Worm (Caenorhabditis elegans) whole organism, L1 larva: ENCODE results near the gene T05A7.11.

ENCODE experiments used
- F16B12.6 ChIP-seq: fragments of 150-350 bp; optimal IDR thresholded peaks from 2 replicates; lab custom pipeline; 2014; ENCODE audit warnings: missing biosample characterization, missing genetic modification characterization
- alr-1 ChIP-seq: fragments of 200-800 bp; sonication (Bioruptor generic); optimal IDR thresholded peaks from 2 replicates; lab custom pipeline; 2018; ENCODE audit warnings: borderline replicate concordance, mild to moderate bottlenecking, missing genetic modification characterization, missing compliant biosample characterization
- aly-2 ChIP-seq: fragments of 150-350 bp; optimal IDR thresholded peaks from 2 replicates; lab custom pipeline; 2014; ENCODE audit warnings: missing biosample characterization, missing genetic modification characterization
- ama-1 ChIP-seq: fragments of 150-350 bp; optimal IDR thresholded peaks from 2 replicates; lab custom pipeline; 2014
- ceh-8 ChIP-seq: fragments of 200-800 bp; sonication (Bioruptor generic); optimal IDR thresholded peaks from 2 replicates; lab custom pipeline; 2018; ENCODE audit warnings: mild to moderate bottlenecking, missing genetic modification characterization, moderate library complexity, missing compliant biosample characterization
- ceh-82 ChIP-seq, 3 experiments: fragments of 150-350 bp in 1 of 3; sonication (generic microtip) in 2 of 3; optimal IDR thresholded peaks; 2 replicates each; lab custom pipeline; 2014 to 2017; ENCODE audit warnings: missing biosample characterization in 3 of 3, missing genetic modification characterization in 3 of 3
- ceh-88 ChIP-seq: fragments of 200-800 bp; sonication (Bioruptor generic); IDR thresholded peaks from 2 replicates; pipeline ENCODE4 v1.3.6; 2022; ENCODE audit warnings: missing genetic modification characterization, missing compliant biosample characterization
- efl-1 ChIP-seq, 4 experiments: fragments of 150-350 bp; optimal IDR thresholded peaks in 3 of 4; peaks in 1 of 4; 1 replicate in 1 of 4; 2 replicates in 3 of 4; lab custom pipeline; 2014; ENCODE audit warnings: missing biosample characterization in 2 of 4, missing genetic modification characterization in 2 of 4, missing genetic modification reagents in 2 of 4
- fkh-10 ChIP-seq: sonication (generic microtip); optimal IDR thresholded peaks from 2 replicates; lab custom pipeline; 2017; ENCODE audit warnings: missing biosample characterization, missing genetic modification reagents, missing genetic modification characterization
- fkh-8 ChIP-seq: sonication (generic microtip); optimal IDR thresholded peaks from 2 replicates; lab custom pipeline; 2016; ENCODE audit warnings: mild to moderate bottlenecking, missing genetic modification characterization, missing compliant biosample characterization
- fos-1 ChIP-seq: fragments of 150-350 bp; optimal IDR thresholded peaks from 2 replicates; lab custom pipeline; 2014; ENCODE audit warnings: missing biosample characterization, missing genetic modification characterization
- hlh-4 ChIP-seq: sonication (generic microtip); optimal IDR thresholded peaks from 2 replicates; lab custom pipeline; 2016; ENCODE audit warnings: mild to moderate bottlenecking, missing genetic modification characterization, missing compliant biosample characterization
- hpl-2 ChIP-seq: fragments of 150-350 bp; optimal IDR thresholded peaks from 2 replicates; lab custom pipeline; 2014; ENCODE audit warnings: missing biosample characterization, missing genetic modification reagents, missing genetic modification characterization
- irx-1 ChIP-seq: sonication (generic microtip); optimal IDR thresholded peaks from 2 replicates; lab custom pipeline; 2016; ENCODE audit warnings: missing genetic modification characterization, missing compliant biosample characterization
- lin-14 ChIP-seq: fragments of 200-800 bp; sonication (Bioruptor generic); optimal IDR thresholded peaks from 2 replicates; lab custom pipeline; 2018; ENCODE audit warnings: mild to moderate bottlenecking, missing genetic modification characterization, moderate library complexity, missing compliant biosample characterization
- lsy-2 ChIP-seq, 2 experiments: fragments of 150-350 bp; optimal IDR thresholded peaks; 2 replicates each; lab custom pipeline; 2014; ENCODE audit warnings: missing biosample characterization in 2 of 2, missing genetic modification characterization in 2 of 2
- mdl-1 ChIP-seq, 2 experiments: fragments of 150-350 bp; optimal IDR thresholded peaks; 2 replicates each; lab custom pipeline; 2014 to 2017; ENCODE audit warnings: missing biosample characterization in 2 of 2, missing genetic modification characterization in 2 of 2, inconsistent platforms in 1 of 2
- mep-1 ChIP-seq: fragments of 150-350 bp; optimal IDR thresholded peaks from 2 replicates; lab custom pipeline; 2014; ENCODE audit warnings: missing biosample characterization, missing genetic modification characterization
- nhr-20 ChIP-seq: sonication (generic microtip); optimal IDR thresholded peaks from 2 replicates; lab custom pipeline; 2016; ENCODE audit warnings: mild to moderate bottlenecking, missing genetic modification characterization, missing compliant biosample characterization
- nhr-237 ChIP-seq: fragments of 150-350 bp; optimal IDR thresholded peaks from 2 replicates; lab custom pipeline; 2014; ENCODE audit warnings: missing biosample characterization, missing genetic modification characterization
- nhr-28 ChIP-seq: fragments of 150-350 bp; optimal IDR thresholded peaks from 2 replicates; lab custom pipeline; 2014; ENCODE audit warnings: missing biosample characterization, missing genetic modification characterization
- nhr-71 ChIP-seq: sonication (generic microtip); optimal IDR thresholded peaks from 2 replicates; lab custom pipeline; 2016; ENCODE audit warnings: mild to moderate bottlenecking, missing genetic modification characterization, moderate library complexity, missing compliant biosample characterization
- nhr-76 ChIP-seq: sonication (generic microtip); optimal IDR thresholded peaks from 2 replicates; lab custom pipeline; 2017; ENCODE audit warnings: missing biosample characterization, missing genetic modification characterization
- pqm-1 ChIP-seq: sonication (generic microtip); optimal IDR thresholded peaks from 3 replicates; lab custom pipeline; 2017; ENCODE audit warnings: missing biosample characterization, missing genetic modification characterization
- snpc-4 ChIP-seq: fragments of 150-350 bp; optimal IDR thresholded peaks from 2 replicates; lab custom pipeline; 2014; ENCODE audit warnings: missing biosample characterization, missing genetic modification characterization
- sptf-1 ChIP-seq: fragments of 150-350 bp; optimal IDR thresholded peaks from 2 replicates; lab custom pipeline; 2014; ENCODE audit warnings: missing biosample characterization, missing genetic modification characterization
- tbx-2 ChIP-seq: sonication (generic microtip); optimal IDR thresholded peaks from 2 replicates; lab custom pipeline; 2016; ENCODE audit warnings: missing genetic modification characterization, missing compliant biosample characterization
- unc-130 ChIP-seq: fragments of 150-350 bp; optimal IDR thresholded peaks from 2 replicates; lab custom pipeline; 2017; ENCODE audit warnings: missing biosample characterization, missing genetic modification characterization, inconsistent platforms
- unc-98 ChIP-seq: fragments of 200-800 bp; sonication (Bioruptor generic); IDR thresholded peaks from 2 replicates; pipeline ENCODE4 v1.3.6; 2022; ENCODE audit warnings: missing genetic modification characterization, missing compliant biosample characterization
- vab-15 ChIP-seq: sonication (generic microtip); optimal IDR thresholded peaks from 2 replicates; lab custom pipeline; 2017; ENCODE audit warnings: missing genotype, mild to moderate bottlenecking, missing genetic modification characterization, missing compliant biosample characterization
- xbp-1 ChIP-seq: sonication (generic microtip); optimal IDR thresholded peaks from 2 replicates; lab custom pipeline; 2016; ENCODE audit warnings: missing genetic modification characterization, missing compliant biosample characterization
- ztf-11 ChIP-seq, 2 experiments: sonication (generic microtip); optimal IDR thresholded peaks; 2 replicates each; lab custom pipeline; 2016 to 2017; ENCODE audit warnings: missing genetic modification characterization in 2 of 2, missing biosample characterization in 1 of 2, missing compliant biosample characterization in 1 of 2
- ztf-4 ChIP-seq: fragments of 150-350 bp; optimal IDR thresholded peaks from 2 replicates; lab custom pipeline; 2014; ENCODE audit warnings: missing biosample characterization, missing genetic modification characterization

The T05A7.11 gene

ce11 chrII:4672584-4673110 is 7.4 kb upstream of the T05A7.11 start, which contains the start of the genes clec-140 and hmg-11 (continued):
- peak; percentile 61 for TF ChIP-seq mep-1
- no peak for TF ChIP-seq nhr-237 (tag; lab: Kevin White, UChicago)
- TF ChIP-seq efl-1 (optimal IDR thresholded peaks at IDR 0.05; lab: Kevin White, UChicago): peak; percentile 50 to 67
- TF ChIP-seq efl-1 (GFP tag; optimal IDR thresholded peaks at IDR 0.05 in 1 of 2; lab: Kevin White, UChicago): peak; percentile 51 to 92
- peak; percentile 42 for TF ChIP-seq fkh-8
- peak in 1 of 2 experiments; percentile 55 for TF ChIP-seq ztf-11 (tag; optimal IDR thresholded peaks at IDR 0.05; lab: Kevin White, UChicago)
- peak; percentile 12 for TF ChIP-seq snpc-4
- TF ChIP-seq hpl-2 (GFP tag; lab: Kevin White, UChicago): no peak
- peak; percentile 2 for TF ChIP-seq F16B12.6 (tag; lab: Kevin White, UChicago)

ce11 chrII:4671692-4672091 is 6.4 kb upstream of the T05A7.11 start, which contains the start of gene T05A7.6:
Gene T05A7.6, minus strand, starts transcription at chrII:4671792.
- TF ChIP-seq ztf-4 (tag; lab: Kevin White, UChicago): no peak
- no peak for TF ChIP-seq ceh-82 (tag; optimal IDR thresholded peaks at IDR 0.05; lab: Kevin White, UChicago)
- no peak for TF ChIP-seq unc-130 (tag; lab: Kevin White, UChicago)
- TF ChIP-seq snpc-4: no peak
- TF ChIP-seq sptf-1: no peak
- no peak for TF ChIP-seq efl-1 (optimal IDR thresholded peaks at IDR 0.05; lab: Kevin White, UChicago)
- TF ChIP-seq efl-1 (GFP tag; optimal IDR thresholded peaks at IDR 0.05 in 1 of 2; lab: Kevin White, UChicago): no peak
- TF ChIP-seq fos-1 (tag; lab: Kevin White, UChicago): no peak
- TF ChIP-seq vab-15: no peak
- no peak for TF ChIP-seq mdl-1 (tag; optimal IDR thresholded peaks at IDR 0.05; lab: Kevin White, UChicago)
- no peak for TF ChIP-seq fkh-8
- no peak for TF ChIP-seq irx-1 (tag; lab: Kevin White, UChicago)
- no peak for TF ChIP-seq nhr-71 (tag; lab: Kevin White, UChicago)
- TF ChIP-seq, all 84 proteins: peak for 0

ce11 chrII:4667572-4667971 is 2.3 kb upstream of the T05A7.11 start, which contains the start of gene fut-5:
Gene fut-5, minus strand, starts transcription at chrII:4667672.
- TF ChIP-seq nhr-28 (tag; lab: Kevin White, UChicago) (no peak), nhr-76 (no peak), pqm-1 (tag; lab: Kevin White, UChicago) (no peak), nhr-20 (no peak), hlh-4 (tag; lab: Kevin White, UChicago) (no peak), xbp-1 (tag; lab: Kevin White, UChicago) (no peak), ceh-88 (no peak), tbx-2 (tag; lab: Kevin White, UChicago) (no peak)
- TF ChIP-seq, all 84 proteins: peak for 0

ce11 chrII:4663186-4663585 is 2.1 kb downstream of the T05A7.11 start, which contains the start of gene T05A7.12:
Gene T05A7.12, minus strand, starts transcription at chrII:4663286.
- no peak for TF ChIP-seq unc-98 (GFP tag; lab: Robert Waterston, UW)
- TF ChIP-seq aly-2: no peak
- TF ChIP-seq ceh-8 (GFP tag; lab: Kevin White, UChicago): peak; percentile 56
- TF ChIP-seq, all 84 proteins: peak for 1

ce11 chrII:4661278-4661677 is 4.0 kb downstream of the T05A7.11 start, which contains the start of gene T05A7.13:
Gene T05A7.13, minus strand, starts transcription at chrII:4661378.
- no peak for TF ChIP-seq hlh-4 (tag; lab: Kevin White, UChicago)
- no peak for TF ChIP-seq lin-14 (GFP tag; lab: Kevin White, UChicago)
- TF ChIP-seq ceh-82 (tag; optimal IDR thresholded peaks at IDR 0.05; lab: Kevin White, UChicago): no peak
- no peak for TF ChIP-seq nhr-71 (tag; lab: Kevin White, UChicago)
- no peak for TF ChIP-seq lsy-2 (tag; optimal IDR thresholded peaks at IDR 0.05; lab: Kevin White, UChicago)
- no peak for TF ChIP-seq tbx-2 (tag; lab: Kevin White, UChicago)
- no peak for TF ChIP-seq alr-1 (tag; lab: Kevin White, UChicago)
- TF ChIP-seq sptf-1: no peak
- no peak for TF ChIP-seq mep-1
- TF ChIP-seq fos-1 (tag; lab: Kevin White, UChicago): no peak
- no peak for TF ChIP-seq ama-1
- no peak for TF ChIP-seq fkh-10 (GFP tag; lab: Kevin White, UChicago)
